Worm (Caenorhabditis elegans): ENCODE data around the gene arl-1.

Gene arl-1

DNA sequence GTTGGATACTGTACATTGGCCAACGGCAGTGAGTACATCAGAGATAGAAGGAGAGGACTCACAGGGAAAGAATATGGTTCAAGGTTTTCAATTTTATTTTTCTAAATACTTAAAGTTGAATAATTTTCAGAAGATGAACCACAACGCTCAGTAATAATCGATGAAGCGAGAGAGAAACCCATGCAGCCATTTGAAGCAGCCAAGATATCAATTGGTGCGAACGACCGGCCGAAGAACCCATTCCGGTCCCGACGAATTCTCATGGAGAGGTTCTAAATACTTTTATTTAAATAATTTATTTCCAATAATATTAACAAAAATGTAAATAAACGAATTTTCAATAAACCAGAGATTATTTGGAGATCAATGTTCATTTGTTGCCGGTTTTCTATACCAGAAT lies 18.4 kb downstream of the arl-1 start, which contains the start of gene pigg-1:
Gene pigg-1, minus strand, starts transcription at position 101 of the 400 bp plus-strand sequence.
- TF ChIP-seq sea-2 (GFP tag; optimal IDR thresholded peaks at IDR 0.05), result no peak
- TF ChIP-seq ceh-28 (tag; optimal IDR thresholded peaks at IDR 0.05), result no peak
- no peak for TF ChIP-seq tbx-2 (tag; optimal IDR thresholded peaks at IDR 0.05)
- no peak for TF ChIP-seq egl-5 (tag; optimal IDR thresholded peaks at IDR 0.05)
- no peak for TF ChIP-seq lin-39 (tag; optimal IDR thresholded peaks at IDR 0.05)
- TF ChIP-seq nhr-12 (tag; optimal IDR thresholded peaks at IDR 0.05), result no peak
- no peak for TF ChIP-seq lin-15B (tag; optimal IDR thresholded peaks at IDR 0.05)
- no peak for TF ChIP-seq unc-39 (tag; optimal IDR thresholded peaks at IDR 0.05)
- no peak for TF ChIP-seq ceh-16 (tag; optimal IDR thresholded peaks at IDR 0.05)
- TF ChIP-seq lsy-12 (tag; optimal IDR thresholded peaks at IDR 0.05), result no peak
- TF ChIP-seq nhr-43 (tag; optimal IDR thresholded peaks at IDR 0.05; ENCODE audit: poor library complexity, severe bottlenecking), result no peak
- TF ChIP-seq ceh-9 (tag; optimal IDR thresholded peaks at IDR 0.05), result no peak
- TF ChIP-seq ZK546.5 (tag; optimal IDR thresholded peaks at IDR 0.05), result no peak
- no peak for TF ChIP-seq nhr-76 (tag; optimal IDR thresholded peaks at IDR 0.05)
- TF ChIP-seq fkh-10 (GFP tag; optimal IDR thresholded peaks at IDR 0.05), result no peak
- no peak for TF ChIP-seq ama-1 (optimal IDR thresholded peaks at IDR 0.05)
- no peak for TF ChIP-seq nhr-25 (tag; optimal IDR thresholded peaks at IDR 0.05)

DNA sequence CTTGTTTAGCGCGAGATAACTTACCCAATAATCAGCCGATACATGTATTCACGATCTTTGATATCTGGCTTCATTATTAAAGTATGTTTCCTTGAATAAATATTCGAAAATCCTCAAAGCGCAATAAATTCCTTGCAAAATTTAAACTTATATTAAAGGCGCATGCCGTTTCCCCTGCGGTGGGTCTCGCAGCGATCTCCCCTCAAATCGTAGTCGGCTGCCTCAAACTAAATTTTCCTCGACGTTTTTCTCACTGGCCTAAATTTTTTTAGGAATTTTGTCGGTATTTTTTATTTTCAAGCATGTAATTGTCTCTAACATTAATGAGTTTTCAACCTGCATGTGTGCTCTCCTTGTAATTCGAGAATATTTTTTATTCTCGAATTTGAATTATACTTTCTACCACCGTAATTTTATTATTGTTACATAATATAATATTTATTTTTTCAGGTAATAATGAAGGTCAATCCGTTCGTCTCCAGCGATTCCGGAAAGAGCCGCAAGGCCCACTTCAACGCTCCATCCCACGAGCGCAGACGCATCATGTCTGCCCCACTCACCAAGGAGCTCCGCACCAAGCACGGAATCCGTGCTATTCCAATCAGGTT lies 20.6 kb downstream of the arl-1 start, which contains the start of the genes cpf-1 and rpl-26:
Gene cpf-1, minus strand, starts transcription at position 104 of the 608 bp plus-strand sequence.
Gene rpl-26, plus strand, starts transcription at position 449 of the 608 bp plus-strand sequence.
- TF ChIP-seq snpc-4 (tag; optimal IDR thresholded peaks at IDR 0.05) (peak; percentile 90), nhr-67 (tag; optimal IDR thresholded peaks at IDR 0.05) (no peak), sea-2 (GFP tag; optimal IDR thresholded peaks at IDR 0.05) (no peak), zag-1 (tag; optimal IDR thresholded peaks at IDR 0.05) (no peak), unc-62 (GFP tag; optimal IDR thresholded peaks at IDR 0.05) (no peak), lsy-12 (tag; optimal IDR thresholded peaks at IDR 0.05) (no peak), pha-4 (tag; optimal IDR thresholded peaks at IDR 0.05) (no peak), ceh-16 (tag; optimal IDR thresholded peaks at IDR 0.05) (no peak), fkh-2 (tag; optimal IDR thresholded peaks at IDR 0.05) (no peak), ZK546.5 (tag; optimal IDR thresholded peaks at IDR 0.05) (no peak), nhr-237 (tag; optimal IDR thresholded peaks at IDR 0.05) (no peak), lin-15B (tag; optimal IDR thresholded peaks at IDR 0.05) (peak; percentile 76), ztf-4 (tag; optimal IDR thresholded peaks at IDR 0.05) (no peak), egl-5 (tag; optimal IDR thresholded peaks at IDR 0.05) (peak; percentile 62), pqm-1 (tag; optimal IDR thresholded peaks at IDR 0.05) (no peak), ceh-82 (tag; optimal IDR thresholded peaks at IDR 0.05) (no peak), tbx-2 (tag; optimal IDR thresholded peaks at IDR 0.05) (no peak), fkh-10 (GFP tag; optimal IDR thresholded peaks at IDR 0.05) (no peak), fos-1 (tag; optimal IDR thresholded peaks at IDR 0.05) (no peak), nhr-23 (tag; optimal IDR thresholded peaks at IDR 0.05) (peak; percentile 69), nhr-11 (tag; optimal IDR thresholded peaks at IDR 0.05) (no peak), elt-3 (tag; optimal IDR thresholded peaks at IDR 0.05) (no peak), elt-1 (tag; optimal IDR thresholded peaks at IDR 0.05) (no peak), daf-12 (tag; optimal IDR thresholded peaks at IDR 0.05) (no peak), ceh-9 (tag; optimal IDR thresholded peaks at IDR 0.05) (no peak), R02D3.7 (tag; optimal IDR thresholded peaks at IDR 0.05) (no peak), hmg-11 (tag; optimal IDR thresholded peaks at IDR 0.05) (no peak), elt-2 (tag; optimal IDR thresholded peaks at IDR 0.05) (peak; percentile 35), eor-1 (tag; optimal IDR thresholded peaks at IDR 0.05) (no peak), ama-1 (optimal IDR thresholded peaks at IDR 0.05) (no peak), ceh-28 (tag; optimal IDR thresholded peaks at IDR 0.05) (no peak), mdl-1 (tag; optimal IDR thresholded peaks at IDR 0.05) (no peak), nhr-12 (tag; optimal IDR thresholded peaks at IDR 0.05) (no peak), unc-39 (tag; optimal IDR thresholded peaks at IDR 0.05) (no peak), nhr-76 (tag; optimal IDR thresholded peaks at IDR 0.05) (no peak), ztf-11 (tag; optimal IDR thresholded peaks at IDR 0.05) (no peak), egl-27 (tag; optimal IDR thresholded peaks at IDR 0.05) (no peak), nfya-1 (tag; optimal IDR thresholded peaks at IDR 0.05; ENCODE audit: insufficient read depth) (peak; percentile 81), nhr-25 (tag; optimal IDR thresholded peaks at IDR 0.05) (peak; percentile 28), jun-1 (tag; optimal IDR thresholded peaks at IDR 0.05) (peak; percentile 42), lin-39 (tag; optimal IDR thresholded peaks at IDR 0.05) (peak; percentile 74), mml-1 (tag; optimal IDR thresholded peaks at IDR 0.05) (no peak)
